Worm (Caenorhabditis elegans) whole organism, young adult: Measurements from ENCODE around the gene F55B11.2.

ENCODE experiments used
- ama-1 ChIP-seq, 3 experiments: fragments of 150-350 bp in 1 of 3; sonication (generic microtip) in 2 of 3; optimal IDR thresholded peaks; 2 replicates each; lab custom pipeline; 2014 to 2018; ENCODE audit warnings: missing biosample characterization in 2 of 3, missing genetic modification characterization in 2 of 3, missing genetic modification reagents in 2 of 3
- aptf-3 ChIP-seq: fragments of 200-800 bp; sonication (Bioruptor generic); IDR thresholded peaks from 2 replicates; pipeline ENCODE4 v1.3.6; 2022; ENCODE audit warnings: missing genetic modification characterization, missing compliant biosample characterization
- athp-1 ChIP-seq: sonication (generic microtip); optimal IDR thresholded peaks from 2 replicates; lab custom pipeline; 2017; ENCODE audit warnings: mild to moderate bottlenecking, missing genetic modification characterization, missing compliant biosample characterization
- cebp-2 ChIP-seq: fragments of 200-800 bp; sonication (Bioruptor generic); IDR thresholded peaks from 2 replicates; pipeline ENCODE4 v1.3.6; 2022; ENCODE audit warnings: missing genetic modification characterization, missing compliant biosample characterization
- hlh-12 ChIP-seq: sonication (generic microtip); optimal IDR thresholded peaks from 2 replicates; lab custom pipeline; 2016; ENCODE audit warnings: missing genetic modification characterization, missing compliant biosample characterization
- madf-3 ChIP-seq: fragments of 200-800 bp; sonication (Bioruptor generic); IDR thresholded peaks from 2 replicates; pipeline ENCODE4 v1.3.6; 2022; ENCODE audit warnings: missing genetic modification reagents, missing genetic modification characterization, missing compliant biosample characterization
- madf-6 ChIP-seq: fragments of 200-800 bp; sonication (Bioruptor generic); IDR thresholded peaks from 2 replicates; pipeline ENCODE4 v1.3.6; 2022; ENCODE audit warnings: missing genetic modification reagents, missing genetic modification characterization, missing compliant biosample characterization
- mcd-1 ChIP-seq: fragments of 200-800 bp; sonication (Bioruptor generic); IDR thresholded peaks from 2 replicates; pipeline ENCODE4 v1.3.6; 2022; ENCODE audit warnings: missing genetic modification reagents, missing genetic modification characterization, missing compliant biosample characterization
- nfya-2 ChIP-seq: fragments of 200-800 bp; sonication (Bioruptor generic); IDR thresholded peaks from 2 replicates; pipeline ENCODE4 v1.3.6; 2022; ENCODE audit warnings: missing genetic modification reagents, missing genetic modification characterization, missing compliant biosample characterization
- nhr-90 ChIP-seq: sonication (generic microtip); optimal IDR thresholded peaks from 2 replicates; lab custom pipeline; 2016; ENCODE audit warnings: missing genotype, mild to moderate bottlenecking, missing genetic modification characterization, missing compliant biosample characterization
- pha-4 ChIP-seq: fragments of 150-350 bp; sonication (generic microtip); optimal IDR thresholded peaks from 2 replicates; lab custom pipeline; 2014; ENCODE audit warnings: missing biosample characterization, missing genetic modification reagents, missing genetic modification characterization
- snpc-4 ChIP-seq, 5 experiments: fragments of 150-350 bp in 1 of 5; sonication (generic microtip) in 4 of 5; optimal IDR thresholded peaks; 2 replicates each; lab custom pipeline; 2014 to 2018; ENCODE audit warnings: missing genetic modification characterization in 5 of 5, missing biosample characterization in 3 of 5, antibody characterized with exemption in 2 of 5, mild to moderate bottlenecking in 2 of 5, missing compliant biosample characterization in 2 of 5, missing genotype in 2 of 5, moderate library complexity in 2 of 5, missing genetic modification reagents in 1 of 5
- unc-62 ChIP-seq: fragments of 150-350 bp; optimal IDR thresholded peaks from 2 replicates; lab custom pipeline; 2014; ENCODE audit warnings: missing biosample characterization, missing genetic modification reagents, missing genetic modification characterization

DNA sequence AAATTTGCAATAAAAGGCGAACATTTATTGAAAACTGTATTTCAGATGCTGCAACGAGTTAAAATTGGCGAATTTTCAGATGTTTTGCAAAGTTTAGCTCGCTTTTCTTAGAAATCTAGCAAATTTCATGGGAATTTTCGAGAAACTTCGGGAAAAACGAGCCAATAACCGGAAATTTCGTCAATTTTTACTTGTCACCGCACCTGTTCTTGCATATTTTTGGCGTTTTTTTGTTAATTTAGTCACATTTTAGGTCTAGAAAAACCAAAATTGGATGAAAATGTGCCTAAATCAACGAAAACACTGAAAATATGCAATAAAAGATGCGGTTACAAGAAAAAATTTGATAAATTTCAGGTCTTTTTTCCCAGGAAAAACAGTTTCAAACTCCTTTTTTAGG lies 43.7 kb upstream of the F55B11.2 start:
- TF ChIP-seq pha-4 (no peak), madf-3 (no peak), aptf-3 (GFP tag; lab: Robert Waterston, UW) (no peak), snpc-4 (GFP tag; optimal IDR thresholded peaks at IDR 0.05; lab: Kevin White, UChicago) (no peak), snpc-4 (tag; optimal IDR thresholded peaks at IDR 0.05; lab: Kevin White, UChicago) (peak in 2 of 4 experiments; percentile 55 to 58), nfya-2 (GFP tag; lab: Robert Waterston, UW) (no peak), athp-1 (no peak), madf-6 (GFP tag; lab: Robert Waterston, UW) (no peak), mcd-1 (no peak), hlh-12 (tag; lab: Kevin White, UChicago) (no peak), cebp-2 (no peak), nhr-90 (tag; lab: Kevin White, UChicago) (no peak), unc-62 (GFP tag; lab: Kevin White, UChicago) (no peak), ama-1 (optimal IDR thresholded peaks at IDR 0.05; lab: Kevin White, UChicago) (no peak), ama-1 (GFP tag; optimal IDR thresholded peaks at IDR 0.05; lab: Kevin White, UChicago) (no peak)
